Worm (Caenorhabditis elegans) whole organism, L4 larva: Measurements from ENCODE around the gene Y43F8C.5.

Source experiments
- F26F4.8 ChIP-seq: fragments of 200-800 bp; sonication (Bioruptor generic); conservative IDR thresholded peaks from 2 replicates; pipeline ENCODE4 v1.3.6; 2022; ENCODE audit warnings: missing genetic modification characterization, missing compliant biosample characterization
- F49E8.2 ChIP-seq: sonication (generic microtip); optimal IDR thresholded peaks from 2 replicates; lab custom pipeline; 2016; ENCODE audit warnings: missing compliant biosample characterization, mild to moderate bottlenecking, missing genetic modification characterization, borderline replicate concordance
- T20F7.1 ChIP-seq: fragments of 200-800 bp; sonication (Bioruptor generic); optimal IDR thresholded peaks from 2 replicates; lab custom pipeline; 2018; ENCODE audit warnings: mild to moderate bottlenecking, missing genetic modification characterization, missing compliant biosample characterization
- Y5F2A.4 ChIP-seq: fragments of 200-800 bp; sonication (Bioruptor generic); optimal IDR thresholded peaks from 2 replicates; lab custom pipeline; 2018; ENCODE audit warnings: mild to moderate bottlenecking, missing genetic modification characterization, missing compliant biosample characterization
- Y75B8A.6 ChIP-seq: fragments of 200-800 bp; sonication (Bioruptor generic); IDR thresholded peaks from 2 replicates; pipeline ENCODE4 v1.3.6; 2022; ENCODE audit warnings: missing genetic modification reagents, missing genetic modification characterization, missing compliant biosample characterization
- ZK337.2 ChIP-seq: fragments of 200-800 bp; sonication (Bioruptor generic); IDR thresholded peaks from 2 replicates; pipeline ENCODE4 v1.3.6; 2022; ENCODE audit warnings: missing genetic modification reagents, missing genetic modification characterization, missing compliant biosample characterization
- aha-1 ChIP-seq: fragments of 150-350 bp; peaks from one replicate; lab custom pipeline; 2014; ENCODE audit warnings: missing biosample characterization, missing genetic modification characterization
- arid-1 ChIP-seq: fragments of 200-800 bp; sonication (Bioruptor generic); conservative IDR thresholded peaks from 2 replicates; pipeline ENCODE4 v1.3.6; 2022; ENCODE audit warnings: missing genetic modification reagents, missing genetic modification characterization, missing compliant biosample characterization
- ceh-62 ChIP-seq: sonication (generic microtip); optimal IDR thresholded peaks from 2 replicates; lab custom pipeline; 2017; ENCODE audit warnings: missing biosample characterization, missing genetic modification characterization
- cey-2 ChIP-seq: sonication (generic microtip); optimal IDR thresholded peaks from 3 replicates; lab custom pipeline; 2017; ENCODE audit warnings: missing genetic modification characterization, mild to moderate bottlenecking, missing compliant biosample characterization, antibody characterized with exemption, borderline replicate concordance; ENCODE audit not compliant: insufficient read depth
- ctbp-1 ChIP-seq: fragments of 200-800 bp; sonication (Bioruptor generic); IDR thresholded peaks from 2 replicates; pipeline ENCODE4 v1.3.6; 2022; ENCODE audit warnings: missing genetic modification reagents, missing genetic modification characterization, missing compliant biosample characterization
- daf-16 ChIP-seq, 3 experiments: sonication (generic microtip); optimal IDR thresholded peaks; 2 replicates each; lab custom pipeline; 2016 to 2017; ENCODE audit warnings: missing genetic modification characterization in 3 of 3, missing genetic modification reagents in 3 of 3, mild to moderate bottlenecking in 2 of 3, missing compliant biosample characterization in 2 of 3, missing biosample characterization in 1 of 3, moderate library complexity in 1 of 3
- daf-19 ChIP-seq: fragments of 200-800 bp; sonication (Bioruptor generic); conservative IDR thresholded peaks from 2 replicates; pipeline ENCODE4 v1.3.6; 2022; ENCODE audit warnings: missing genetic modification characterization, missing compliant biosample characterization
- daf-8 ChIP-seq: fragments of 200-800 bp; sonication (Bioruptor generic); IDR thresholded peaks from 2 replicates; pipeline ENCODE4 v1.3.6; 2022; ENCODE audit warnings: missing genetic modification characterization, missing compliant biosample characterization
- dmd-6 ChIP-seq: fragments of 200-800 bp; sonication (Bioruptor generic); IDR thresholded peaks from 2 replicates; pipeline ENCODE4 v1.3.6; 2022; ENCODE audit warnings: missing genetic modification reagents, missing genetic modification characterization, missing compliant biosample characterization
- dpl-1 ChIP-seq: fragments of 150-350 bp; optimal IDR thresholded peaks from 2 replicates; lab custom pipeline; 2014; ENCODE audit warnings: missing biosample characterization, missing genetic modification reagents, missing genetic modification characterization
- duxl-1 ChIP-seq: sonication (generic microtip); optimal IDR thresholded peaks from 2 replicates; lab custom pipeline; 2016; ENCODE audit warnings: mild to moderate bottlenecking, missing genetic modification characterization, moderate library complexity, missing compliant biosample characterization; ENCODE audit not compliant: poor library complexity
- egl-27 ChIP-seq: sonication (generic microtip); optimal IDR thresholded peaks from 3 replicates; lab custom pipeline; 2017; ENCODE audit warnings: missing biosample characterization, missing genetic modification reagents, missing genetic modification characterization
- fos-1 ChIP-seq: fragments of 150-350 bp; optimal IDR thresholded peaks from 2 replicates; lab custom pipeline; 2014; ENCODE audit warnings: missing biosample characterization, missing genetic modification characterization
- hif-1 ChIP-seq, 2 experiments: sonication (generic microtip); optimal IDR thresholded peaks; 2 replicates each; lab custom pipeline; 2016 to 2017; ENCODE audit warnings: missing compliant biosample characterization in 2 of 2, missing genetic modification characterization in 2 of 2, missing genetic modification reagents in 2 of 2, missing genotype in 2 of 2, mild to moderate bottlenecking in 1 of 2
- hlh-11 ChIP-seq: fragments of 200-800 bp; sonication (Bioruptor generic); optimal IDR thresholded peaks from 2 replicates; lab custom pipeline; 2018; ENCODE audit warnings: mild to moderate bottlenecking, missing genetic modification characterization, missing compliant biosample characterization
- hlh-30 ChIP-seq: sonication (generic microtip); optimal IDR thresholded peaks from 2 replicates; lab custom pipeline; 2017; ENCODE audit warnings: antibody characterized with exemption, mild to moderate bottlenecking, missing genetic modification characterization, missing compliant biosample characterization; ENCODE audit not compliant: insufficient read depth
- hmg-1.1 ChIP-seq: fragments of 200-800 bp; sonication (Bioruptor generic); IDR thresholded peaks from 2 replicates; pipeline ENCODE4 v1.3.6; 2022; ENCODE audit warnings: missing genetic modification reagents, missing genetic modification characterization, missing compliant biosample characterization
- jun-1 ChIP-seq: fragments of 150-350 bp; optimal IDR thresholded peaks from 2 replicates; lab custom pipeline; 2014; ENCODE audit warnings: missing biosample characterization, missing genetic modification reagents, missing genetic modification characterization
- lim-7 ChIP-seq: fragments of 200-800 bp; sonication (Bioruptor generic); IDR thresholded peaks from 2 replicates; pipeline ENCODE4 v1.3.6; 2022; ENCODE audit warnings: missing genetic modification characterization, missing compliant biosample characterization
- lin-38 ChIP-seq: fragments of 200-800 bp; sonication (Bioruptor generic); IDR thresholded peaks from 2 replicates; pipeline ENCODE4 v1.3.6; 2022; ENCODE audit warnings: missing genetic modification reagents, missing genetic modification characterization, missing compliant biosample characterization
- lin-39 ChIP-seq: fragments of 150-350 bp; optimal IDR thresholded peaks from 2 replicates; lab custom pipeline; 2014; ENCODE audit warnings: missing biosample characterization, missing genetic modification reagents, missing genetic modification characterization
- lsy-2 ChIP-seq, 2 experiments: fragments of 150-350 bp in 1 of 2; sonication (generic microtip) in 1 of 2; optimal IDR thresholded peaks; 2 replicates each; lab custom pipeline; 2014 to 2017; ENCODE audit warnings: missing biosample characterization in 2 of 2, missing genetic modification characterization in 2 of 2
- mdl-1 ChIP-seq, 2 experiments: fragments of 150-350 bp in 1 of 2; sonication (generic microtip) in 1 of 2; optimal IDR thresholded peaks; 2 replicates each; lab custom pipeline; 2014 to 2017; ENCODE audit warnings: missing biosample characterization in 2 of 2, missing genetic modification characterization in 2 of 2
- nhr-102 ChIP-seq: sonication (generic microtip); optimal IDR thresholded peaks from 2 replicates; lab custom pipeline; 2016; ENCODE audit warnings: mild to moderate bottlenecking, missing genetic modification characterization, moderate library complexity, missing compliant biosample characterization
- nhr-11 ChIP-seq: fragments of 150-350 bp; optimal IDR thresholded peaks from 2 replicates; lab custom pipeline; 2014; ENCODE audit warnings: missing biosample characterization, missing genetic modification characterization
- nhr-237 ChIP-seq: sonication (generic microtip); optimal IDR thresholded peaks from 2 replicates; lab custom pipeline; 2017; ENCODE audit warnings: missing biosample characterization, missing genetic modification characterization
- nhr-28 ChIP-seq: fragments of 150-350 bp; optimal IDR thresholded peaks from 2 replicates; lab custom pipeline; 2014; ENCODE audit warnings: missing biosample characterization, missing genetic modification characterization
- nhr-41 ChIP-seq: fragments of 200-800 bp; sonication (Bioruptor generic); IDR thresholded peaks from 2 replicates; pipeline ENCODE4 v1.3.6; 2022; ENCODE audit warnings: missing genetic modification reagents, missing genetic modification characterization, missing compliant biosample characterization
- nhr-48 ChIP-seq: sonication (generic microtip); optimal IDR thresholded peaks from 2 replicates; lab custom pipeline; 2016; ENCODE audit warnings: mild to moderate bottlenecking, missing genetic modification characterization, missing compliant biosample characterization
- nhr-6 ChIP-seq: fragments of 150-350 bp; optimal IDR thresholded peaks from 2 replicates; lab custom pipeline; 2014; ENCODE audit warnings: missing biosample characterization, missing genetic modification characterization
- rbr-2 ChIP-seq: sonication (generic microtip); optimal IDR thresholded peaks from 2 replicates; lab custom pipeline; 2016; ENCODE audit warnings: missing genotype, missing genetic modification characterization, missing compliant biosample characterization
- spr-3 ChIP-seq: fragments of 200-800 bp; sonication (Bioruptor generic); optimal IDR thresholded peaks from 2 replicates; lab custom pipeline; 2018; ENCODE audit warnings: mild to moderate bottlenecking, missing genetic modification characterization, missing compliant biosample characterization
- unc-130 ChIP-seq: sonication (generic microtip); optimal IDR thresholded peaks from 2 replicates; lab custom pipeline; 2016; ENCODE audit warnings: missing genetic modification reagents, missing genetic modification characterization, missing compliant biosample characterization
- unc-62 ChIP-seq, 3 experiments: fragments of 150-350 bp in 1 of 3; sonication (generic microtip); optimal IDR thresholded peaks in 2 of 3; peaks in 1 of 3; 1 replicate in 1 of 3; 2 replicates in 2 of 3; lab custom pipeline; 2014 to 2017; ENCODE audit warnings: missing biosample characterization in 3 of 3, missing genetic modification characterization in 3 of 3, missing genetic modification reagents in 3 of 3, missing genotype in 1 of 3
- vab-7 ChIP-seq: fragments of 200-800 bp; sonication (Bioruptor generic); IDR thresholded peaks from 2 replicates; pipeline ENCODE4 v1.3.6; 2022; ENCODE audit warnings: missing genetic modification reagents, missing genetic modification characterization, missing compliant biosample characterization
- zfp-2 ChIP-seq: sonication (generic microtip); optimal IDR thresholded peaks from 2 replicates; lab custom pipeline; 2016; ENCODE audit warnings: mild to moderate bottlenecking, missing genetic modification characterization, missing compliant biosample characterization
- zip-11 ChIP-seq: fragments of 200-800 bp; sonication (Bioruptor generic); IDR thresholded peaks from 2 replicates; pipeline ENCODE4 v1.3.6; 2022; ENCODE audit warnings: missing genetic modification characterization, missing compliant biosample characterization
- zip-2 ChIP-seq: fragments of 150-350 bp; optimal IDR thresholded peaks from 2 replicates; lab custom pipeline; 2014; ENCODE audit warnings: missing biosample characterization, missing genetic modification characterization

The Y43F8C.5 gene

ce11 chrV:19620098-19620497 is 12.3 kb downstream of the Y43F8C.5 start:
- no peak for TF ChIP-seq T20F7.1 (GFP tag; lab: Kevin White, UChicago)
- TF ChIP-seq aha-1 (tag; lab: Kevin White, UChicago), result peak; percentile 60
- no peak for TF ChIP-seq lim-7
- no peak for TF ChIP-seq F26F4.8 (GFP tag; lab: Robert Waterston, UW)
- no peak for TF ChIP-seq fos-1 (tag; lab: Kevin White, UChicago)
- TF ChIP-seq F49E8.2 (tag; lab: Kevin White, UChicago), result no peak
- TF ChIP-seq daf-8 (GFP tag; lab: Robert Waterston, UW), result no peak
- TF ChIP-seq hlh-11 (tag; lab: Kevin White, UChicago), result no peak
- TF ChIP-seq dpl-1 (GFP tag; lab: Kevin White, UChicago), result no peak
- no peak for TF ChIP-seq nhr-41 (GFP tag; lab: Robert Waterston, UW)
- TF ChIP-seq hmg-1.1 (GFP tag; lab: Robert Waterston, UW), result peak; percentile 48; the same call in 1 of the 2 replicates
- no peak for TF ChIP-seq dmd-6 (GFP tag; lab: Robert Waterston, UW)
- peak; percentile 97 for TF ChIP-seq hlh-30 (tag; lab: Kevin White, UChicago)
- TF ChIP-seq zip-11 (GFP tag; lab: Robert Waterston, UW), result no peak
- no peak for TF ChIP-seq nhr-28 (tag; lab: Kevin White, UChicago)
- no peak for TF ChIP-seq spr-3
- TF ChIP-seq unc-62 (GFP tag; optimal IDR thresholded peaks at IDR 0.05 in 1 of 2; lab: Kevin White, UChicago), result peak in 1 of 2 experiments; percentile 1
- TF ChIP-seq unc-62 (tag; optimal IDR thresholded peaks at IDR 0.05; lab: Kevin White, UChicago), result no peak
- TF ChIP-seq duxl-1, result no peak
- TF ChIP-seq nhr-6 (tag; lab: Kevin White, UChicago), result no peak
- no peak for TF ChIP-seq Y75B8A.6 (GFP tag; lab: Robert Waterston, UW)
- TF ChIP-seq unc-130, result no peak
- TF ChIP-seq ceh-62, result no peak
- no peak for TF ChIP-seq arid-1 (GFP tag; lab: Robert Waterston, UW)
- peak in 1 of 2 experiments; percentile 58 for TF ChIP-seq mdl-1 (tag; optimal IDR thresholded peaks at IDR 0.05; lab: Kevin White, UChicago)
- TF ChIP-seq nhr-48 (tag; lab: Kevin White, UChicago), result no peak
- TF ChIP-seq cey-2, result no peak
- no peak for TF ChIP-seq lin-39
- no peak for TF ChIP-seq egl-27 (tag; lab: Kevin White, UChicago)
- no peak for TF ChIP-seq zfp-2 (tag; lab: Kevin White, UChicago)
- no peak for TF ChIP-seq daf-16 (GFP tag; optimal IDR thresholded peaks at IDR 0.05; lab: Kevin White, UChicago)
- no peak for TF ChIP-seq daf-16 (tag; optimal IDR thresholded peaks at IDR 0.05; lab: Kevin White, UChicago)
- no peak for TF ChIP-seq lin-38
- TF ChIP-seq nhr-102, result no peak
- TF ChIP-seq ctbp-1 (GFP tag; lab: Robert Waterston, UW), result no peak
- no peak for TF ChIP-seq daf-19 (GFP tag; lab: Robert Waterston, UW)
- TF ChIP-seq nhr-11 (tag; lab: Kevin White, UChicago), result no peak
- TF ChIP-seq jun-1 (tag; lab: Kevin White, UChicago), result no peak
- no peak for TF ChIP-seq hif-1 (tag; optimal IDR thresholded peaks at IDR 0.05; lab: Kevin White, UChicago)
- TF ChIP-seq ZK337.2 (GFP tag; lab: Robert Waterston, UW), result no peak
- TF ChIP-seq nhr-237 (tag; lab: Kevin White, UChicago), result no peak
- peak in 1 of 2 experiments; percentile 40 for TF ChIP-seq lsy-2 (tag; optimal IDR thresholded peaks at IDR 0.05; lab: Kevin White, UChicago)
- TF ChIP-seq zip-2, result no peak
- peak; percentile 14 for TF ChIP-seq rbr-2 (tag; lab: Kevin White, UChicago)
- no peak for TF ChIP-seq Y5F2A.4 (GFP tag; lab: Kevin White, UChicago)
- TF ChIP-seq vab-7 (GFP tag; lab: Robert Waterston, UW), result no peak
